Fruit fly (Drosophila melanogaster): ENCODE data around the gene Dad.

Gene Dad

DNA sequence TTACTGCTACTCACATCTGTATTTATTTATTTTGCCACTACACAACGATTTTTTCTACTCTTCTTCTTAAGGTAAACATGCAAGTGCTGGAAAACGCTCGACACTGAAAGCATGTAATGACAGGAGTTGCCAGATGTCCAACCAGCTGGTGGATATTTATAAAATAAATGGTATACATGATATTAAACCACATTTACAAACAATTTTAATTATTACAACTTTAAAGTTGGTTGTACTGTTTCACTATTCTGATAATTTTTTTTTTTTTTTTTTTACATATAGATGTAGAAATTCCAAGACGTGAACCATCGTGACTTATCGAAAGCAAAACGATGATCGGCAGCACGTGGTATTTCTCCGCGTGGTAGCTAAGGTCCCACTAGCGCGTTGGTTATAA, 26.1 kb downstream of the Dad start, which contains the start of the genes Keap1 and kuk (continued):
- TF ChIP-seq CG12391 (tag; optimal IDR thresholded peaks at IDR 0.05) (peak; percentile 79), fd64A (GFP tag; optimal IDR thresholded peaks at IDR 0.05) (no peak), sens (GFP tag) (peak; percentile 89), trh (GFP tag; optimal IDR thresholded peaks at IDR 0.05) (peak; percentile 30), gcm (GFP tag; optimal IDR thresholded peaks at IDR 0.05) (no peak), Med (GFP tag) (peak; percentile 89), Hr3 (GFP tag; optimal IDR thresholded peaks at IDR 0.05) (peak; percentile 64), Nf-YB (GFP tag; optimal IDR thresholded peaks at IDR 0.05) (peak; percentile 29), CG10431 (GFP tag; optimal IDR thresholded peaks at IDR 0.05) (peak; percentile 70), CG33213 (GFP tag; optimal IDR thresholded peaks at IDR 0.05) (peak; percentile 77), CrebB (tag; optimal IDR thresholded peaks at IDR 0.05) (no peak), lab (GFP tag; optimal IDR thresholded peaks at IDR 0.05) (peak; percentile 67), pfk (GFP tag; optimal IDR thresholded peaks at IDR 0.05) (peak; percentile 29), CG1603 (tag; optimal IDR thresholded peaks at IDR 0.05) (peak; percentile 57), fru (optimal IDR thresholded peaks at IDR 0.05) (no peak), CG13287 (GFP tag; IDR thresholded peaks at IDR 0.05; ENCODE audit: partially characterized antibody) (peak; percentile 91), CHES-1-like (GFP tag; optimal IDR thresholded peaks at IDR 0.05) (peak; percentile 82), CG17186 (GFP tag; optimal IDR thresholded peaks at IDR 0.05) (no peak), CG7839 (tag; optimal IDR thresholded peaks at IDR 0.05) (peak; percentile 13), mam (GFP tag; optimal IDR thresholded peaks at IDR 0.05) (peak; percentile 76), ttk (GFP tag; IDR thresholded peaks at IDR 0.05) (no peak), CG42726 (GFP tag; IDR thresholded peaks at IDR 0.05; ENCODE audit: partially characterized antibody) (peak; percentile 84), E2f1 (GFP tag; IDR thresholded peaks at IDR 0.05) (no peak), Hsf (GFP tag; optimal IDR thresholded peaks at IDR 0.05) (peak; percentile 74), CG1602 (GFP tag; optimal IDR thresholded peaks at IDR 0.05) (peak; percentile 59), ase (GFP tag; IDR thresholded peaks at IDR 0.05) (no peak), Atf3 (GFP tag; optimal IDR thresholded peaks at IDR 0.05) (peak; percentile 48), CG11456 (GFP tag; IDR thresholded peaks at IDR 0.05) (0 out of 3 replicates have a peak, but pooled peaks have one; percentile 66), nau (GFP tag; optimal IDR thresholded peaks at IDR 0.05) (no peak), cwo (GFP tag; optimal IDR thresholded peaks at IDR 0.05) (no peak), ro (GFP tag; IDR thresholded peaks at IDR 0.05) (no peak), Taf1 (GFP tag; IDR thresholded peaks at IDR 0.05) (no peak), tup (GFP tag; optimal IDR thresholded peaks at IDR 0.05) (peak; percentile 23), sr (GFP tag; IDR thresholded peaks at IDR 0.05) (no peak), emc (GFP tag; optimal IDR thresholded peaks at IDR 0.05) (peak; percentile 62), kni (GFP tag; optimal IDR thresholded peaks at IDR 0.05) (no peak), CG6254 (GFP tag; optimal IDR thresholded peaks at IDR 0.05) (no peak), CG31365 (tag; optimal IDR thresholded peaks at IDR 0.05) (no peak), CG8924 (tag; optimal IDR thresholded peaks at IDR 0.05) (no peak), Dek (tag; optimal IDR thresholded peaks at IDR 0.05) (peak; percentile 52), CG2199 (GFP tag; IDR thresholded peaks at IDR 0.05) (no peak), Dfd (GFP tag; optimal IDR thresholded peaks at IDR 0.05) (no peak), ewg (GFP tag; optimal IDR thresholded peaks at IDR 0.05) (peak; percentile 58), vnd (GFP tag; IDR thresholded peaks at IDR 0.05; ENCODE audit: partially characterized antibody) (peak; percentile 70), CG17359 (tag; optimal IDR thresholded peaks at IDR 0.05) (peak; percentile 99), CG17568 (GFP tag; optimal IDR thresholded peaks at IDR 0.05) (no peak), stc (GFP tag; IDR thresholded peaks at IDR 0.05) (no peak), slou (GFP tag; optimal IDR thresholded peaks at IDR 0.05) (peak; percentile 74), croc (GFP tag; conservative IDR thresholded peaks at IDR 0.05) (0 out of 3 replicates have a peak, but pooled peaks have one; percentile 15), CG9727 (GFP tag; optimal IDR thresholded peaks at IDR 0.05) (peak; percentile 41), CG10654 (GFP tag; optimal IDR thresholded peaks at IDR 0.05) (peak; percentile 43)

Data from whole organism, embryonic.